Fruit fly (Drosophila melanogaster): ENCODE measurements around the gene FoxP.

FoxP gene

dm6 chr3R:9677734-9678341 is 52.8 kb downstream of the FoxP start, which contains the start of gene p23 (continued):
- TF ChIP-seq CG42726 (GFP tag; IDR thresholded peaks at IDR 0.05; ENCODE audit: partially characterized antibody): peak; percentile 26; the same call in 1 of the 2 replicates
- no peak for TF ChIP-seq CG2712 (tag; optimal IDR thresholded peaks at IDR 0.05)
- TF ChIP-seq CG31388 (GFP tag; optimal IDR thresholded peaks at IDR 0.05): no peak
- peak; percentile 84 for TF ChIP-seq nerfin-1 (tag; optimal IDR thresholded peaks at IDR 0.05)
- no peak for TF ChIP-seq CG14014 (GFP tag; IDR thresholded peaks at IDR 0.05)
- peak in 1 of 2 experiments; percentile 11 for TF ChIP-seq crp (GFP tag; optimal IDR thresholded peaks at IDR 0.05)
- TF ChIP-seq disco-r (GFP tag; optimal IDR thresholded peaks at IDR 0.05): peak; percentile 33
- no peak for TF ChIP-seq mld (GFP tag; IDR thresholded peaks at IDR 0.05; ENCODE audit: partially characterized antibody)
- TF ChIP-seq Stat92E (GFP tag; optimal IDR thresholded peaks at IDR 0.05): no peak
- TF ChIP-seq gro (GFP tag; optimal IDR thresholded peaks at IDR 0.05): no peak
- TF ChIP-seq psq (GFP tag; optimal IDR thresholded peaks at IDR 0.05): no peak
- no peak for TF ChIP-seq CG4424 (GFP tag; optimal IDR thresholded peaks at IDR 0.05)
- peak; percentile 78 for TF ChIP-seq HmgD (GFP tag; optimal IDR thresholded peaks at IDR 0.05)
- no peak for TF ChIP-seq CG13424 (tag; optimal IDR thresholded peaks at IDR 0.05)
- TF ChIP-seq B-H2 (GFP tag; optimal IDR thresholded peaks at IDR 0.05): no peak
- TF ChIP-seq CG10366 (GFP tag; IDR thresholded peaks at IDR 0.05): no peak
- no peak for TF ChIP-seq CG15269 (tag; optimal IDR thresholded peaks at IDR 0.05)
- no peak for TF ChIP-seq Hr39 (optimal IDR thresholded peaks at IDR 0.05)
- TF ChIP-seq Sry-δ (GFP tag; optimal IDR thresholded peaks at IDR 0.05): peak; percentile 58
- no peak for TF ChIP-seq NK7.1 (GFP tag; optimal IDR thresholded peaks at IDR 0.05)
- no peak for TF ChIP-seq cas (GFP tag; IDR thresholded peaks at IDR 0.05)
- TF ChIP-seq MESR4 (GFP tag; optimal IDR thresholded peaks at IDR 0.05): peak; percentile 94
- peak; percentile 60; the same call in 2 of the 3 replicates for TF ChIP-seq Dbx (GFP tag; IDR thresholded peaks at IDR 0.05)
- no peak for TF ChIP-seq CG6272 (GFP tag; IDR thresholded peaks at IDR 0.05)
- no peak for TF ChIP-seq Atf3 (GFP tag; optimal IDR thresholded peaks at IDR 0.05)
- no peak for TF ChIP-seq tap (tag; optimal IDR thresholded peaks at IDR 0.05)
- no peak for TF ChIP-seq CG8359 (GFP tag; optimal IDR thresholded peaks at IDR 0.05; ENCODE audit: borderline replicate concordance)
- TF ChIP-seq CG6765 (GFP tag; optimal IDR thresholded peaks at IDR 0.05): no peak
- no peak for TF ChIP-seq br (optimal IDR thresholded peaks at IDR 0.05)
- no peak for TF ChIP-seq scrt (GFP tag; optimal IDR thresholded peaks at IDR 0.05)
- no peak for TF ChIP-seq CG7372 (GFP tag; IDR thresholded peaks at IDR 0.05)
- TF ChIP-seq dmrt11E (tag; optimal IDR thresholded peaks at IDR 0.05): no peak
- TF ChIP-seq Mrtf (GFP tag; IDR thresholded peaks at IDR 0.05): no peak
- peak; percentile 19 for TF ChIP-seq phol (tag; optimal IDR thresholded peaks at IDR 0.05)
- no peak for TF ChIP-seq CG9609 (GFP tag; optimal IDR thresholded peaks at IDR 0.05)
- no peak for TF ChIP-seq HLHmδ (GFP tag; optimal IDR thresholded peaks at IDR 0.05)
- no peak for TF ChIP-seq Jarid2 (GFP tag; optimal IDR thresholded peaks at IDR 0.05)
- no peak for TF ChIP-seq vnd (GFP tag; IDR thresholded peaks at IDR 0.05; ENCODE audit: partially characterized antibody)
- TF ChIP-seq Med (GFP tag): peak; percentile 83
- TF ChIP-seq CHES-1-like (GFP tag; optimal IDR thresholded peaks at IDR 0.05): peak; percentile 42
- peak; percentile 9 for TF ChIP-seq Nf-YB (GFP tag; optimal IDR thresholded peaks at IDR 0.05)
- TF ChIP-seq lmd (GFP tag; IDR thresholded peaks at IDR 0.05): no peak
- no peak for TF ChIP-seq CG18011 (GFP tag; optimal IDR thresholded peaks at IDR 0.05)
- TF ChIP-seq Dek (tag; optimal IDR thresholded peaks at IDR 0.05): peak; percentile 32
- TF ChIP-seq Hsf (GFP tag; optimal IDR thresholded peaks at IDR 0.05): peak; percentile 9
- no peak for TF ChIP-seq tx (GFP tag; optimal IDR thresholded peaks at IDR 0.05)
- TF ChIP-seq CG4730 (GFP tag; IDR thresholded peaks at IDR 0.05): no peak
- peak; percentile 31 for TF ChIP-seq ERR (GFP tag; optimal IDR thresholded peaks at IDR 0.05)
- peak; percentile 62 for TF ChIP-seq CG16813 (GFP tag; IDR thresholded peaks at IDR 0.05; ENCODE audit: partially characterized antibody)
- TF ChIP-seq CG18599 (GFP tag; optimal IDR thresholded peaks at IDR 0.05): no peak
